Worm (Caenorhabditis elegans) whole organism, L2 larva: ENCODE data around the gene mtl-2.
"Not testable (repeated sequence)": the region's sequence is repeated elsewhere in the genome, so short reads cannot be mapped to it uniquely, and the experiment has no call there.

Source experiments
- F13H6.1 ChIP-seq: sonication (generic microtip); optimal IDR thresholded peaks from 2 replicates; lab custom pipeline; 2016; ENCODE audit warnings: missing genetic modification characterization, missing compliant biosample characterization
- ama-1 ChIP-seq: fragments of 150-350 bp; optimal IDR thresholded peaks from 2 replicates; lab custom pipeline; 2018; ENCODE audit warnings: inconsistent platforms
- ceh-82 ChIP-seq: fragments of 150-350 bp; optimal IDR thresholded peaks from 2 replicates; lab custom pipeline; 2014; ENCODE audit warnings: missing biosample characterization, missing genetic modification characterization
- mab-5 ChIP-seq: fragments of 150-350 bp; optimal IDR thresholded peaks from 2 replicates; lab custom pipeline; 2014; ENCODE audit warnings: missing biosample characterization, missing genetic modification characterization
- nhr-11 ChIP-seq: fragments of 150-350 bp; optimal IDR thresholded peaks from 2 replicates; lab custom pipeline; 2014; ENCODE audit warnings: missing biosample characterization, missing genetic modification characterization
- nhr-12 ChIP-seq: fragments of 150-350 bp; optimal IDR thresholded peaks from 2 replicates; lab custom pipeline; 2014; ENCODE audit warnings: missing biosample characterization, missing genetic modification characterization
- sem-4 ChIP-seq: fragments of 150-350 bp; optimal IDR thresholded peaks from 2 replicates; lab custom pipeline; 2014; ENCODE audit warnings: missing biosample characterization, missing genetic modification reagents, missing genetic modification characterization
- sma-3 ChIP-seq: sonication (generic microtip); optimal IDR thresholded peaks from 2 replicates; lab custom pipeline; 2016; ENCODE audit warnings: missing genetic modification reagents, missing genetic modification characterization, missing compliant biosample characterization
- zag-1 ChIP-seq: fragments of 150-350 bp; optimal IDR thresholded peaks from 2 replicates; lab custom pipeline; 2014; ENCODE audit warnings: missing biosample characterization, missing genetic modification characterization
- ztf-11 ChIP-seq: sonication (generic microtip); optimal IDR thresholded peaks from 2 replicates; lab custom pipeline; 2017; ENCODE audit warnings: missing biosample characterization, missing genetic modification characterization

ce11 chrV:14038328-14039084 lies 20.0 kb upstream of the mtl-2 start, which contains the start of gene vps-39:
- not testable (repeated sequence) for TF ChIP-seq mab-5 (tag; lab: Kevin White, UChicago); ama-1 (lab: Kevin White, UChicago); nhr-11 (tag; lab: Kevin White, UChicago); zag-1 (tag; lab: Kevin White, UChicago); ztf-11 (tag; lab: Kevin White, UChicago); ceh-82; nhr-12 (tag; lab: Kevin White, UChicago); sem-4 (tag; lab: Kevin White, UChicago)
- TF ChIP-seq F13H6.1: peak; percentile 58
- TF ChIP-seq sma-3 (GFP tag; lab: Kevin White, UChicago): peak; percentile 28
